Worm (Caenorhabditis elegans): ENCODE measurements around the gene T20F7.1.

ce11 chrX:16872446-16872962, at the start of gene T20F7.1:
- TF ChIP-seq lin-13 (GFP tag; optimal IDR thresholded peaks at IDR 0.05), result peak; percentile 9
- TF ChIP-seq mef-2 (tag; optimal IDR thresholded peaks at IDR 0.05), result no peak
- TF ChIP-seq fkh-10 (GFP tag; optimal IDR thresholded peaks at IDR 0.05), result peak; percentile 11
- TF ChIP-seq elt-2 (tag; optimal IDR thresholded peaks at IDR 0.05), result peak; percentile 51
- peak in 1 of 2 experiments; percentile 21 for TF ChIP-seq ztf-11 (tag; optimal IDR thresholded peaks at IDR 0.05)
- peak; percentile 4 for TF ChIP-seq ztf-4 (tag; optimal IDR thresholded peaks at IDR 0.05)
- TF ChIP-seq unc-62 (GFP tag; optimal IDR thresholded peaks at IDR 0.05), result no peak
- no peak for TF ChIP-seq C04F5.9 (tag; optimal IDR thresholded peaks at IDR 0.05)
